Worm (Caenorhabditis elegans): ENCODE measurements around the gene K09C4.1.

The K09C4.1 gene

ce11 chrX:3300582-3300981, 1.9 kb downstream of the K09C4.1 start:
- TF ChIP-seq nhr-80 (tag; optimal IDR thresholded peaks at IDR 0.05) (peak; percentile 64), Y67H2A.10 (GFP tag; conservative IDR thresholded peaks at IDR 0.05) (no peak), madf-8 (GFP tag; conservative IDR thresholded peaks at IDR 0.05) (no peak), snpc-1.3 (tag; optimal IDR thresholded peaks at IDR 0.05; ENCODE audit: insufficient read depth) (no peak), mel-28 (tag; optimal IDR thresholded peaks at IDR 0.05; ENCODE audit: borderline replicate concordance) (no peak), T07F8.4 (tag; optimal IDR thresholded peaks at IDR 0.05) (no peak), unc-62 (GFP tag; optimal IDR thresholded peaks at IDR 0.05) (peak; percentile 72)

- TF ChIP-seq lin-35 (GFP tag; optimal IDR thresholded peaks at IDR 0.05) (no peak), tlf-1 (GFP tag; optimal IDR thresholded peaks at IDR 0.05) (no peak), die-1 (tag; optimal IDR thresholded peaks at IDR 0.05) (no peak), egrh-3 (GFP tag; IDR thresholded peaks at IDR 0.05) (no peak), F37B4.10 (GFP tag; IDR thresholded peaks at IDR 0.05) (no peak)
Measured at ce11 chrX:3301770-3302169, 3.1 kb downstream of the K09C4.1 start, which contains the start of gene F11D5.5. TSS of gene F11D5.5 (plus strand) at chrX:3302070.

ce11 chrX:3304068-3304467, 5.4 kb downstream of the K09C4.1 start, which contains the start of gene F11D5.7:
TSS of gene F11D5.7 (plus strand) at chrX:3304368.
- TF ChIP-seq snpc-1.3 (tag; optimal IDR thresholded peaks at IDR 0.05; ENCODE audit: insufficient read depth) (no peak), F23B12.7 (tag; optimal IDR thresholded peaks at IDR 0.05; ENCODE audit: insufficient read depth) (no peak), F39B2.1 (GFP tag; IDR thresholded peaks at IDR 0.05) (no peak), egl-18 (GFP tag; IDR thresholded peaks at IDR 0.05) (no peak), B0261.1 (tag; optimal IDR thresholded peaks at IDR 0.05) (no peak)

- TF ChIP-seq nhr-80 (tag; optimal IDR thresholded peaks at IDR 0.05) (peak; percentile 93), lin-26 (GFP tag; IDR thresholded peaks at IDR 0.05) (no peak)
Measured at ce11 chrX:3306594-3307296, 8.1 kb downstream of the K09C4.1 start.

ce11 chrX:3310702-3311101, 12.0 kb downstream of the K09C4.1 start:
- TF ChIP-seq him-1 (tag; optimal IDR thresholded peaks at IDR 0.05): no peak

ce11 chrX:3313939-3314338, 15.3 kb downstream of the K09C4.1 start:
- TF ChIP-seq pbrm-1 (GFP tag; IDR thresholded peaks at IDR 0.05) (0 out of 2 replicates have a peak, but pooled peaks have one; percentile 7), K12H6.12 (tag; optimal IDR thresholded peaks at IDR 0.05) (no peak), lin-40 (tag; optimal IDR thresholded peaks at IDR 0.05) (no peak)

ce11 chrX:3315014-3315413, 16.3 kb downstream of the K09C4.1 start, which contains the start of gene ddr-2:
TSS of gene ddr-2 (plus strand) at chrX:3315314.
- TF ChIP-seq lin-40 (tag; optimal IDR thresholded peaks at IDR 0.05): no peak
- TF ChIP-seq C17E4.6 (GFP tag; IDR thresholded peaks at IDR 0.05): no peak
- no peak for TF ChIP-seq ZK185.1 (tag; optimal IDR thresholded peaks at IDR 0.05; ENCODE audit: poor library complexity, severe bottlenecking)
- TF ChIP-seq T26A5.8 (tag; optimal IDR thresholded peaks at IDR 0.05): no peak
- no peak for TF ChIP-seq nhr-179 (tag; optimal IDR thresholded peaks at IDR 0.05)
- no peak for TF ChIP-seq F22D6.2 (tag; optimal IDR thresholded peaks at IDR 0.05)
- no peak for TF ChIP-seq tlf-1 (GFP tag; optimal IDR thresholded peaks at IDR 0.05)
- TF ChIP-seq lin-35 (GFP tag; optimal IDR thresholded peaks at IDR 0.05): no peak
- no peak for TF ChIP-seq aptf-3 (GFP tag; IDR thresholded peaks at IDR 0.05)
- TF ChIP-seq hmg-1.2 (GFP tag; IDR thresholded peaks at IDR 0.05): no peak
- no peak for TF ChIP-seq aptf-2 (GFP tag; conservative IDR thresholded peaks at IDR 0.05)
- no peak for TF ChIP-seq ceh-91 (GFP tag; IDR thresholded peaks at IDR 0.05)
- TF ChIP-seq snpc-4 (GFP tag; optimal IDR thresholded peaks at IDR 0.05): no peak
- no peak for TF ChIP-seq snpc-4 (tag; optimal IDR thresholded peaks at IDR 0.05)
- TF ChIP-seq attf-6 (GFP tag; IDR thresholded peaks at IDR 0.05): no peak
- no peak for TF ChIP-seq efl-1 (GFP tag; optimal IDR thresholded peaks at IDR 0.05)
- TF ChIP-seq hlh-12 (tag; optimal IDR thresholded peaks at IDR 0.05): no peak
- no peak for TF ChIP-seq Y53F4B.3 (GFP tag; IDR thresholded peaks at IDR 0.05)
